Worm (Caenorhabditis elegans): ENCODE data around the gene F35F10.14.

The F35F10.14 gene

ce11 chrV:3278101-3278639 is 41.7 kb downstream of the F35F10.14 start, which contains the start of gene fbxa-64:
TSS of gene fbxa-64 (minus strand) at chrV:3278151.
- TF ChIP-seq nhr-77 (tag; optimal IDR thresholded peaks at IDR 0.05), result no peak
- TF ChIP-seq unc-62 (GFP tag; optimal IDR thresholded peaks at IDR 0.05 in 1 of 2), result peak in 1 of 2 experiments; percentile 8
- no peak for TF ChIP-seq unc-62 (tag; optimal IDR thresholded peaks at IDR 0.05)
- TF ChIP-seq mxl-3 (GFP tag; optimal IDR thresholded peaks at IDR 0.05), result no peak
- no peak for TF ChIP-seq nhr-11 (tag; optimal IDR thresholded peaks at IDR 0.05)
- no peak for TF ChIP-seq pha-4 (GFP tag; IDR thresholded peaks at IDR 0.05)
- no peak for TF ChIP-seq pha-4 (tag; optimal IDR thresholded peaks at IDR 0.05)
- TF ChIP-seq skn-1 (tag; optimal IDR thresholded peaks at IDR 0.05), result no peak
- peak; percentile 7 for TF ChIP-seq dpl-1 (GFP tag; optimal IDR thresholded peaks at IDR 0.05)
- TF ChIP-seq mes-2 (tag; optimal IDR thresholded peaks at IDR 0.05; ENCODE audit: poor library complexity, severe bottlenecking), result peak; percentile 50

ce11 chrV:3276184-3276583 is 43.7 kb downstream of the F35F10.14 start:
- TF ChIP-seq dmd-6 (GFP tag; IDR thresholded peaks at IDR 0.05), result peak; percentile 56
- TF ChIP-seq hlh-11 (tag; optimal IDR thresholded peaks at IDR 0.05), result peak; percentile 70
- peak in 1 of 2 experiments; percentile 90 for TF ChIP-seq daf-16 (GFP tag; optimal IDR thresholded peaks at IDR 0.05)
- no peak for TF ChIP-seq daf-16 (tag; optimal IDR thresholded peaks at IDR 0.05)
- TF ChIP-seq unc-62 (GFP tag; optimal IDR thresholded peaks at IDR 0.05 in 1 of 2), result peak in 1 of 2 experiments; percentile 80
- TF ChIP-seq unc-62 (tag; optimal IDR thresholded peaks at IDR 0.05), result no peak
- peak; percentile 16 for TF ChIP-seq hlh-30 (tag; optimal IDR thresholded peaks at IDR 0.05; ENCODE audit: insufficient read depth)
- no peak for TF ChIP-seq pqm-1 (tag; optimal IDR thresholded peaks at IDR 0.05)
- peak; percentile 15 for TF ChIP-seq nhr-11 (tag; optimal IDR thresholded peaks at IDR 0.05)
- peak; percentile 49 for TF ChIP-seq mxl-3 (GFP tag; optimal IDR thresholded peaks at IDR 0.05)
- TF ChIP-seq ceh-20 (GFP tag; IDR thresholded peaks at IDR 0.05), result 0 out of 2 replicates have a peak, but pooled peaks have one; percentile 26
- TF ChIP-seq jun-1 (tag; optimal IDR thresholded peaks at IDR 0.05), result no peak

ce11 chrV:3275033-3275432 is 44.9 kb downstream of the F35F10.14 start, which contains the start of gene T28A11.3:
TSS of gene T28A11.3 (plus strand) at chrV:3275333.
- no peak for TF ChIP-seq nhr-102 (tag; optimal IDR thresholded peaks at IDR 0.05)
- TF ChIP-seq fos-1 (tag; optimal IDR thresholded peaks at IDR 0.05), result no peak
- no peak for TF ChIP-seq ama-1 (optimal IDR thresholded peaks at IDR 0.05)
- peak in 1 of 2 experiments; percentile 32 for TF ChIP-seq daf-16 (GFP tag; optimal IDR thresholded peaks at IDR 0.05)
- no peak for TF ChIP-seq daf-16 (tag; optimal IDR thresholded peaks at IDR 0.05)
- no peak for TF ChIP-seq rbr-2 (tag; optimal IDR thresholded peaks at IDR 0.05)
- TF ChIP-seq Y48G9A.11 (GFP tag; IDR thresholded peaks at IDR 0.05), result no peak
- no peak for TF ChIP-seq daf-8 (GFP tag; IDR thresholded peaks at IDR 0.05)

ce11 chrV:3273577-3274100 is 46.3 kb downstream of the F35F10.14 start, which contains the start of gene T28A11.4:
TSS of gene T28A11.4 (plus strand) at chrV:3274050.
- no peak for TF ChIP-seq spr-1 (tag; optimal IDR thresholded peaks at IDR 0.05)
- TF ChIP-seq pha-4 (GFP tag; IDR thresholded peaks at IDR 0.05), result no peak
- TF ChIP-seq pha-4 (tag; optimal IDR thresholded peaks at IDR 0.05), result no peak
- TF ChIP-seq ceh-32 (tag; optimal IDR thresholded peaks at IDR 0.05; ENCODE audit: poor library complexity), result no peak
- TF ChIP-seq rbr-2 (tag; optimal IDR thresholded peaks at IDR 0.05), result no peak
- TF ChIP-seq Y105C5A.15 (GFP tag; IDR thresholded peaks at IDR 0.05), result no peak
- no peak for TF ChIP-seq ctbp-1 (GFP tag; IDR thresholded peaks at IDR 0.05)
- no peak for TF ChIP-seq hmg-1.1 (GFP tag; IDR thresholded peaks at IDR 0.05)
- no peak for TF ChIP-seq lim-7 (GFP tag; IDR thresholded peaks at IDR 0.05)
- no peak for TF ChIP-seq nhr-237 (tag; optimal IDR thresholded peaks at IDR 0.05)
- no peak for TF ChIP-seq skn-1 (tag; optimal IDR thresholded peaks at IDR 0.05)
- peak; percentile 68 for TF ChIP-seq aha-1 (tag)
- no peak for TF ChIP-seq mdt-29 (GFP tag; IDR thresholded peaks at IDR 0.05)
- TF ChIP-seq unc-62 (GFP tag; optimal IDR thresholded peaks at IDR 0.05 in 1 of 2), result peak in 1 of 2 experiments; percentile 55
- no peak for TF ChIP-seq unc-62 (tag; optimal IDR thresholded peaks at IDR 0.05)
- no peak for TF ChIP-seq fos-1 (tag; optimal IDR thresholded peaks at IDR 0.05)
